Fruit fly (Drosophila melanogaster) whole organism, prepupa: ENCODE measurements around the gene CG13116.

Experiments used
- Blimp-1 ChIP-seq: fragments of 200-800 bp; sonication (Bioruptor generic); optimal IDR thresholded peaks from 3 replicates; lab custom pipeline; 2017; ENCODE audit warnings: missing biosample characterization, missing genetic modification characterization, mild to moderate bottlenecking, moderate library complexity, missing genetic modification reagents
- CG10631 ChIP-seq: fragments of 200-800 bp; sonication (Bioruptor generic); optimal IDR thresholded peaks from 2 replicates; lab custom pipeline; 2016; ENCODE audit warnings: missing biosample characterization, missing genetic modification characterization
- CG11294 ChIP-seq: fragments of 200-800 bp; sonication (Bioruptor generic); IDR thresholded peaks from 2 replicates; pipeline ENCODE4 v1.3.6; 2022; ENCODE audit warnings: missing biosample characterization, missing genetic modification characterization
- CG11902 ChIP-seq: fragments of 200-800 bp; sonication (Bioruptor generic); optimal IDR thresholded peaks from 3 replicates; lab custom pipeline; 2016; ENCODE audit warnings: missing biosample characterization, missing genetic modification characterization
- CG15336 ChIP-seq: fragments of 200-800 bp; sonication (Bioruptor generic); IDR thresholded peaks from 2 replicates; pipeline ENCODE4 v1.3.6; 2022; ENCODE audit warnings: missing biosample characterization, missing genetic modification characterization
- CG1621 ChIP-seq: fragments of 200-800 bp; sonication (Bioruptor generic); optimal IDR thresholded peaks from 3 replicates; lab custom pipeline; 2018; ENCODE audit warnings: missing biosample characterization, mild to moderate bottlenecking, missing genetic modification characterization
- CG31627 ChIP-seq: fragments of 200-800 bp; sonication (Bioruptor generic); optimal IDR thresholded peaks from 3 replicates; lab custom pipeline; 2016; ENCODE audit warnings: missing biosample characterization, missing genetic modification characterization
- CG34406 ChIP-seq: fragments of 200-800 bp; sonication (Bioruptor generic); optimal IDR thresholded peaks from 3 replicates; lab custom pipeline; 2016; ENCODE audit warnings: missing biosample characterization, missing genetic modification characterization
- CG4318 ChIP-seq: fragments of 200-800 bp; sonication (Bioruptor generic); optimal IDR thresholded peaks from 3 replicates; lab custom pipeline; 2017; ENCODE audit warnings: missing biosample characterization, mild to moderate bottlenecking, missing genetic modification characterization
- CG6163 ChIP-seq: fragments of 200-800 bp; sonication (Bioruptor generic); IDR thresholded peaks from 3 replicates; pipeline ENCODE4 v1.3.6; 2022; ENCODE audit warnings: missing biosample characterization, missing genetic modification characterization
- CG6276 ChIP-seq: fragments of 200-800 bp; sonication (Bioruptor generic); optimal IDR thresholded peaks from 2 replicates; lab custom pipeline; 2017; ENCODE audit warnings: missing biosample characterization, mild to moderate bottlenecking, missing genetic modification characterization
- CG6792 ChIP-seq: fragments of 200-800 bp; sonication (Bioruptor generic); optimal IDR thresholded peaks from 3 replicates; lab custom pipeline; 2016; ENCODE audit warnings: missing biosample characterization, missing genetic modification characterization
- CG6808 ChIP-seq: fragments of 200-800 bp; sonication (Bioruptor generic); optimal IDR thresholded peaks from 3 replicates; lab custom pipeline; 2017; ENCODE audit warnings: missing biosample characterization, missing genetic modification characterization, mild to moderate bottlenecking, moderate library complexity, missing genetic modification reagents
- CG6854 ChIP-seq: fragments of 200-800 bp; sonication (Bioruptor generic); optimal IDR thresholded peaks from 2 replicates; lab custom pipeline; 2017; ENCODE audit warnings: missing biosample characterization, mild to moderate bottlenecking, missing genetic modification characterization
- CG7368 ChIP-seq: fragments of 200-800 bp; sonication (Bioruptor generic); optimal IDR thresholded peaks from 3 replicates; lab custom pipeline; 2016; ENCODE audit warnings: missing biosample characterization, missing genetic modification characterization
- CG8119 ChIP-seq: fragments of 200-800 bp; sonication (Bioruptor generic); IDR thresholded peaks from 3 replicates; pipeline ENCODE4 v1.3.6; 2022; ENCODE audit warnings: missing biosample characterization, missing genetic modification characterization
- CG8319 ChIP-seq: fragments of 200-800 bp; sonication (Bioruptor generic); optimal IDR thresholded peaks from 3 replicates; lab custom pipeline; 2016; ENCODE audit warnings: missing biosample characterization, missing genetic modification characterization
- CG8632 ChIP-seq: fragments of 200-800 bp; sonication (Bioruptor generic); optimal IDR thresholded peaks from 3 replicates; lab custom pipeline; 2016; ENCODE audit warnings: missing biosample characterization, missing genetic modification characterization
- CG9139 ChIP-seq: fragments of 200-800 bp; sonication (Bioruptor generic); optimal IDR thresholded peaks from 3 replicates; lab custom pipeline; 2017; ENCODE audit warnings: missing biosample characterization, mild to moderate bottlenecking, missing genetic modification characterization
- Eip75B ChIP-seq: fragments of 200-800 bp; sonication (Bioruptor generic); optimal IDR thresholded peaks from 3 replicates; lab custom pipeline; 2016; ENCODE audit warnings: missing biosample characterization, missing genetic modification characterization
- Eip93F ChIP-seq: fragments of 200-800 bp; sonication (Bioruptor generic); optimal IDR thresholded peaks from 2 replicates; lab custom pipeline; 2016; ENCODE audit warnings: missing biosample characterization, mild to moderate bottlenecking, missing genetic modification characterization
- Gug ChIP-seq: fragments of 200-800 bp; sonication (Bioruptor generic); IDR thresholded peaks from 2 replicates; pipeline ENCODE4 v1.3.6; 2022; ENCODE audit warnings: missing biosample characterization, missing genetic modification characterization
- Hr38 ChIP-seq: sonication (Bioruptor generic); optimal IDR thresholded peaks from 2 replicates; lab custom pipeline; 2016; ENCODE audit warnings: missing biosample characterization, missing genetic modification characterization
- Hr39 ChIP-seq: fragments of 200-800 bp; sonication (Bioruptor generic); optimal IDR thresholded peaks from 2 replicates; lab custom pipeline; 2016; ENCODE audit warnings: missing biosample characterization, missing genetic modification characterization
- Hr4 ChIP-seq: fragments of 200-800 bp; sonication (Bioruptor generic); optimal IDR thresholded peaks from 3 replicates; lab custom pipeline; 2016; ENCODE audit warnings: missing biosample characterization, missing genetic modification characterization
- Smox ChIP-seq: fragments of 200-800 bp; sonication (Bioruptor generic); optimal IDR thresholded peaks from 3 replicates; lab custom pipeline; 2016; ENCODE audit warnings: missing biosample characterization, missing genetic modification characterization
- Sox15 ChIP-seq: fragments of 200-800 bp; sonication (Bioruptor generic); optimal IDR thresholded peaks from 3 replicates; lab custom pipeline; 2016; ENCODE audit warnings: missing biosample characterization, missing genetic modification characterization
- achi ChIP-seq: fragments of 200-800 bp; sonication (Bioruptor generic); optimal IDR thresholded peaks from 3 replicates; lab custom pipeline; 2016; ENCODE audit warnings: missing biosample characterization, missing genetic modification characterization
- acj6 ChIP-seq: fragments of 200-800 bp; sonication (Bioruptor generic); optimal IDR thresholded peaks from 3 replicates; lab custom pipeline; 2016; ENCODE audit warnings: missing biosample characterization, missing genetic modification characterization
- cyc ChIP-seq: fragments of 200-800 bp; sonication (Bioruptor generic); optimal IDR thresholded peaks from 3 replicates; lab custom pipeline; 2016; ENCODE audit warnings: missing biosample characterization, missing genetic modification characterization
- esn ChIP-seq: fragments of 200-800 bp; sonication (Bioruptor generic); optimal IDR thresholded peaks from 2 replicates; lab custom pipeline; 2016; ENCODE audit warnings: missing biosample characterization, mild to moderate bottlenecking, missing genetic modification characterization, moderate library complexity
- fd59A ChIP-seq: fragments of 200-800 bp; sonication (Bioruptor generic); optimal IDR thresholded peaks from 2 replicates; lab custom pipeline; 2017; ENCODE audit warnings: missing biosample characterization, mild to moderate bottlenecking, missing genetic modification characterization, missing genetic modification reagents
- net ChIP-seq: fragments of 200-800 bp; sonication (Bioruptor generic); optimal IDR thresholded peaks from 3 replicates; lab custom pipeline; 2016; ENCODE audit warnings: missing biosample characterization, missing genetic modification characterization
- salr ChIP-seq, 2 experiments: fragments of 200-800 bp; sonication (Bioruptor generic); optimal IDR thresholded peaks; 3 replicates each; lab custom pipeline; 2016 to 2018; ENCODE audit warnings: missing biosample characterization in 2 of 2, missing genetic modification characterization in 2 of 2, mild to moderate bottlenecking in 1 of 2
- spab ChIP-seq: fragments of 200-800 bp; sonication (Bioruptor generic); optimal IDR thresholded peaks from 2 replicates; lab custom pipeline; 2017; ENCODE audit warnings: missing biosample characterization, mild to moderate bottlenecking, missing genetic modification characterization, missing genetic modification reagents
- svp ChIP-seq: fragments of 200-800 bp; sonication (Bioruptor generic); peaks from one replicate; lab custom pipeline; 2016; ENCODE audit warnings: missing biosample characterization, missing genetic modification characterization
- topi ChIP-seq: fragments of 200-800 bp; sonication (Bioruptor generic); optimal IDR thresholded peaks from 3 replicates; lab custom pipeline; 2016; ENCODE audit warnings: missing biosample characterization, missing genetic modification characterization

CG13116 gene

dm6 chr2L:9763212-9763869 is 33.6 kb downstream of the CG13116 start, which contains the start of the genes Taf11 and und:
TSS of gene Taf11 (minus strand) at chr2L:9763262.
TSS of gene und (plus strand) at chr2L:9763369.
- TF ChIP-seq esn (GFP tag; lab: Kevin White, UChicago), result peak; percentile 26
- peak; percentile 46 for TF ChIP-seq CG10631 (GFP tag; lab: Kevin White, UChicago)
- TF ChIP-seq CG31627, result peak; percentile 8
- TF ChIP-seq CG6792, result no peak
- TF ChIP-seq svp (GFP tag; lab: Kevin White, UChicago), result peak; percentile 81
- no peak for TF ChIP-seq Hr4 (GFP tag; lab: Kevin White, UChicago)
- TF ChIP-seq achi, result peak; percentile 76
- TF ChIP-seq Sox15 (GFP tag; lab: Kevin White, UChicago), result no peak
- TF ChIP-seq cyc (GFP tag; lab: Kevin White, UChicago), result no peak

dm6 chr2L:9766758-9767157 is 37.0 kb downstream of the CG13116 start, which contains the start of gene CG4017:
TSS of gene CG4017 (plus strand) at chr2L:9767058.
- TF ChIP-seq fd59A (no peak), CG34406 (GFP tag; lab: Kevin White, UChicago) (no peak), CG1621 (tag; lab: Kevin White, UChicago) (no peak), net (GFP tag; lab: Kevin White, UChicago) (no peak), CG8119 (GFP tag; lab: Robert Waterston, UW) (no peak), achi (no peak), CG31627 (no peak), salr (GFP tag; optimal IDR thresholded peaks at IDR 0.05; lab: Kevin White, UChicago) (no peak), Eip93F (GFP tag; lab: Kevin White, UChicago) (no peak), CG6276 (GFP tag; lab: Kevin White, UChicago) (no peak), CG6792 (no peak), esn (GFP tag; lab: Kevin White, UChicago) (no peak), CG9139 (GFP tag; lab: Kevin White, UChicago) (no peak), CG6163 (no peak), Hr4 (GFP tag; lab: Kevin White, UChicago) (no peak), Eip75B (GFP tag; lab: Kevin White, UChicago) (no peak), Gug (GFP tag; lab: Robert Waterston, UW) (no peak), CG4318 (GFP tag; lab: Kevin White, UChicago) (no peak)

- TF ChIP-seq CG7368 (GFP tag; lab: Kevin White, UChicago) (no peak), salr (GFP tag; optimal IDR thresholded peaks at IDR 0.05; lab: Kevin White, UChicago) (no peak), CG8319 (no peak), esn (GFP tag; lab: Kevin White, UChicago) (no peak), CG6808 (no peak), CG6854 (GFP tag; lab: Kevin White, UChicago) (no peak), Hr39 (no peak)
Measured at dm6 chr2L:9768735-9769134, 39.0 kb downstream of the CG13116 start, which contains the start of gene CG17633. TSS of gene CG17633 (plus strand) at chr2L:9769060.

dm6 chr2L:9770896-9771295 is 41.2 kb downstream of the CG13116 start, which contains the start of gene ppk18:
TSS of gene ppk18 (minus strand) at chr2L:9770996.
- TF ChIP-seq CG4318 (GFP tag; lab: Kevin White, UChicago), result no peak
- TF ChIP-seq acj6 (GFP tag; lab: Kevin White, UChicago), result no peak
- TF ChIP-seq Gug (GFP tag; lab: Robert Waterston, UW), result no peak
- no peak for TF ChIP-seq CG11294 (GFP tag; lab: Robert Waterston, UW)
- TF ChIP-seq Hr38 (GFP tag; lab: Kevin White, UChicago), result no peak
- TF ChIP-seq CG15336 (GFP tag; lab: Robert Waterston, UW), result no peak
- no peak for TF ChIP-seq Smox (GFP tag; lab: Kevin White, UChicago)
- TF ChIP-seq Eip93F (GFP tag; lab: Kevin White, UChicago), result no peak
- no peak for TF ChIP-seq CG10631 (GFP tag; lab: Kevin White, UChicago)
- TF ChIP-seq CG8632 (GFP tag; lab: Kevin White, UChicago), result no peak
- no peak for TF ChIP-seq topi (GFP tag; lab: Kevin White, UChicago)
- TF ChIP-seq Blimp-1 (GFP tag; lab: Kevin White, UChicago), result no peak
- TF ChIP-seq spab, result no peak
- TF ChIP-seq Sox15 (GFP tag; lab: Kevin White, UChicago), result no peak
- TF ChIP-seq cyc (GFP tag; lab: Kevin White, UChicago), result no peak
- TF ChIP-seq fd59A, result no peak
- no peak for TF ChIP-seq CG11902 (GFP tag; lab: Kevin White, UChicago)
- TF ChIP-seq net (GFP tag; lab: Kevin White, UChicago), result no peak
